Worm (Caenorhabditis elegans) whole organism, L4/young adult: Measurements from ENCODE around the gene Y22D7AR.14.

Source experiments
- W03F9.2 ChIP-seq: fragments of 150-350 bp; optimal IDR thresholded peaks from 2 replicates; lab custom pipeline; 2014; ENCODE audit warnings: missing biosample characterization, missing genetic modification characterization
- dao-5 ChIP-seq: sonication (generic microtip); optimal IDR thresholded peaks from 2 replicates; lab custom pipeline; 2016; ENCODE audit warnings: missing genotype, missing genetic modification characterization, moderate library complexity, missing compliant biosample characterization
- him-1 ChIP-seq: sonication (generic microtip); optimal IDR thresholded peaks from 2 replicates; lab custom pipeline; 2016; ENCODE audit warnings: missing genotype, missing genetic modification reagents, missing genetic modification characterization, missing compliant biosample characterization

DNA sequence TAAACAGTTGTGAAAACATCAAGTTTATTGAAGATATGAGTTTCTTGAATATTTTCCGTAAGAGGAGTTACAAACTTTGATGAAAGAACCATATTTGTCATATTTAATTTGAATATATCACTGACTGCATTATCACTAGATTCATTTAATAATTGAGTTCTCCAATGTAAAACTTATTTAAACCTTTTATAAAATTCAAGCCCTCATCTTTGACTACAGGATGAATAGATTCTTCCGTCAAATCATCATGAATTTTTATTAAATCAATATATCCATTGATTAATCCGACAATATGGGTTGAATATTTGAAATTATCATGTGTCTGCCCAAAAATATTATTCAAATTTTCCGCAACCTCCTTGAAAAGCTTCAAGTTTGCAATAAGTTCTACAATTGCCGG lies 1.8 kb downstream of the Y22D7AR.14 start, which contains the start of gene Y22D7AR.7:
- TF ChIP-seq W03F9.2 (no peak), him-1 (no peak), dao-5 (no peak)
